Fruit fly (Drosophila melanogaster) whole organism, embryonic: Measurements from ENCODE around the gene ninaC.

Experiments used
- Atf6 ChIP-seq: fragments of 200-800 bp; sonication (Bioruptor generic); IDR thresholded peaks from 2 replicates; pipeline ENCODE4 v1.3.6; 2022; ENCODE audit warnings: missing biosample characterization, missing genetic modification characterization
- CG10959 ChIP-seq: fragments of 200-800 bp; sonication (Bioruptor generic); IDR thresholded peaks from 2 replicates; pipeline ENCODE4 v1.3.6; 2022; ENCODE audit warnings: missing biosample characterization, missing genetic modification characterization
- CG11695 ChIP-seq: fragments of 200-800 bp; sonication (Bioruptor generic); IDR thresholded peaks from 3 replicates; pipeline ENCODE4 v1.3.6; 2022; ENCODE audit warnings: missing biosample characterization, missing genetic modification characterization
- CG11723 ChIP-seq: fragments of 200-800 bp; sonication (Bioruptor generic); optimal IDR thresholded peaks from 2 replicates; lab custom pipeline; 2017; ENCODE audit warnings: missing biosample characterization, mild to moderate bottlenecking, missing genetic modification characterization
- CG13287 ChIP-seq: fragments of 200-800 bp; sonication (Bioruptor generic); IDR thresholded peaks from 2 replicates; pipeline ENCODE4 v1.3.6; 2022; ENCODE audit warnings: missing biosample characterization, missing genetic modification characterization; ENCODE audit not compliant: partially characterized antibody
- CG1529 ChIP-seq: fragments of 200-800 bp; sonication (Bioruptor generic); optimal IDR thresholded peaks from 3 replicates; lab custom pipeline; 2018; ENCODE audit warnings: missing biosample characterization, missing genetic modification characterization
- CG17385 ChIP-seq: fragments of 200-800 bp; sonication (Bioruptor generic); optimal IDR thresholded peaks from 3 replicates; lab custom pipeline; 2018; ENCODE audit warnings: missing biosample characterization, mild to moderate bottlenecking, missing genetic modification characterization
- CG17612 ChIP-seq: fragments of 200-800 bp; sonication (Bioruptor generic); IDR thresholded peaks from 2 replicates; pipeline ENCODE4 v1.3.6; 2022; ENCODE audit warnings: missing biosample characterization, missing genetic modification characterization
- CG18764 ChIP-seq: fragments of 200-800 bp; sonication (Bioruptor generic); optimal IDR thresholded peaks from 3 replicates; lab custom pipeline; 2016; ENCODE audit warnings: missing biosample characterization, missing genetic modification characterization
- CG30431 ChIP-seq: fragments of 200-800 bp; sonication (Bioruptor generic); optimal IDR thresholded peaks from 2 replicates; lab custom pipeline; 2017; ENCODE audit warnings: missing biosample characterization, missing genetic modification characterization
- CG31365 ChIP-seq: fragments of 200-800 bp; sonication (Bioruptor generic); optimal IDR thresholded peaks from 2 replicates; lab custom pipeline; 2018; ENCODE audit warnings: missing biosample characterization, mild to moderate bottlenecking, missing genetic modification characterization
- CG31388 ChIP-seq: fragments of 200-800 bp; sonication (Bioruptor generic); optimal IDR thresholded peaks from 2 replicates; lab custom pipeline; 2016; ENCODE audit warnings: missing biosample characterization, missing genetic modification characterization
- CG4282 ChIP-seq: fragments of 200-800 bp; sonication (Bioruptor generic); optimal IDR thresholded peaks from 2 replicates; lab custom pipeline; 2016; ENCODE audit warnings: missing biosample characterization, missing genetic modification characterization
- CG4820 ChIP-seq: fragments of 200-800 bp; sonication (Bioruptor generic); optimal IDR thresholded peaks from 3 replicates; lab custom pipeline; 2016; ENCODE audit warnings: missing biosample characterization, missing genetic modification characterization
- CG6689 ChIP-seq: fragments of 200-800 bp; sonication (Bioruptor generic); IDR thresholded peaks from 2 replicates; pipeline ENCODE4 v1.3.6; 2022; ENCODE audit warnings: missing biosample characterization, missing genetic modification characterization
- CG7372 ChIP-seq: fragments of 200-800 bp; sonication (Bioruptor generic); IDR thresholded peaks from 2 replicates; pipeline ENCODE4 v1.3.6; 2022; ENCODE audit warnings: missing biosample characterization, missing genetic modification characterization
- CG8089 ChIP-seq: fragments of 200-800 bp; sonication (Bioruptor generic); optimal IDR thresholded peaks from 3 replicates; lab custom pipeline; 2016; ENCODE audit warnings: missing biosample characterization, missing genetic modification characterization
- CG8281 ChIP-seq: fragments of 200-800 bp; sonication (Bioruptor generic); optimal IDR thresholded peaks from 2 replicates; lab custom pipeline; 2018; ENCODE audit warnings: missing biosample characterization, mild to moderate bottlenecking, missing genetic modification characterization, moderate library complexity
- CG8924 ChIP-seq: fragments of 200-800 bp; optimal IDR thresholded peaks from 3 replicates; lab custom pipeline; 2019; ENCODE audit warnings: missing biosample characterization, mild to moderate bottlenecking, missing genetic modification characterization, moderate library complexity
- CG9609 ChIP-seq: fragments of 200-800 bp; sonication (Bioruptor generic); optimal IDR thresholded peaks from 3 replicates; lab custom pipeline; 2016; ENCODE audit warnings: missing biosample characterization, missing genetic modification characterization
- Dip2 ChIP-seq: fragments of 200-800 bp; sonication (Bioruptor generic); IDR thresholded peaks from 2 replicates; pipeline ENCODE4 v1.3.6; 2022; ENCODE audit warnings: missing biosample characterization, missing genetic modification characterization
- Dp ChIP-seq: fragments of 200-800 bp; sonication (Bioruptor generic); optimal IDR thresholded peaks from 2 replicates; lab custom pipeline; 2018; ENCODE audit warnings: missing biosample characterization, mild to moderate bottlenecking, missing genetic modification characterization, moderate library complexity
- ERR ChIP-seq: fragments of 200-800 bp; sonication (Bioruptor generic); optimal IDR thresholded peaks from 2 replicates; lab custom pipeline; 2016; ENCODE audit warnings: missing biosample characterization, missing genetic modification characterization
- Ets97D ChIP-seq: fragments of 200-800 bp; sonication (Bioruptor generic); optimal IDR thresholded peaks from 3 replicates; lab custom pipeline; 2016; ENCODE audit warnings: missing biosample characterization, missing genetic modification characterization
- GATAe ChIP-seq: fragments of 200-800 bp; sonication (Bioruptor generic); conservative IDR thresholded peaks from 2 replicates; pipeline ENCODE4 v1.3.6; 2022; ENCODE audit warnings: missing biosample characterization, missing genetic modification characterization
- Max ChIP-seq: fragments of 200-800 bp; sonication (Bioruptor generic); optimal IDR thresholded peaks from 2 replicates; lab custom pipeline; 2016; ENCODE audit warnings: missing biosample characterization, mild to moderate bottlenecking, missing genetic modification characterization
- Mrtf ChIP-seq: fragments of 200-800 bp; sonication (Bioruptor generic); IDR thresholded peaks from 3 replicates; pipeline ENCODE4 v1.3.6; 2022; ENCODE audit warnings: missing biosample characterization, missing genetic modification characterization
- Nf-YC ChIP-seq: fragments of 200-800 bp; optimal IDR thresholded peaks from 3 replicates; lab custom pipeline; 2019; ENCODE audit warnings: missing biosample characterization, mild to moderate bottlenecking, missing genetic modification characterization, moderate library complexity
- PHDP ChIP-seq: fragments of 200-800 bp; sonication (Bioruptor generic); optimal IDR thresholded peaks from 3 replicates; lab custom pipeline; 2018; ENCODE audit warnings: missing biosample characterization, mild to moderate bottlenecking, missing genetic modification characterization, moderate library complexity
- Stat92E ChIP-seq, 3 experiments: fragments of >200 bp in 2 of 3; fragments of 200-800 bp in 1 of 3; sonication (Bioruptor generic) in 1 of 3; optimal IDR thresholded peaks; 2 replicates each; lab custom pipeline; 2017 to 2019; ENCODE audit warnings: missing biosample characterization in 3 of 3, missing genetic modification characterization in 3 of 3, mild to moderate bottlenecking in 1 of 3, moderate library complexity in 1 of 3
- al ChIP-seq: fragments of 200-800 bp; sonication (Bioruptor generic); IDR thresholded peaks from 2 replicates; pipeline ENCODE4 v1.3.6; 2022; ENCODE audit warnings: missing biosample characterization, missing genetic modification characterization
- ato ChIP-seq: fragments of 200-800 bp; sonication (Bioruptor generic); IDR thresholded peaks from 2 replicates; pipeline ENCODE4 v1.3.6; 2022; ENCODE audit warnings: missing biosample characterization, missing genetic modification characterization; ENCODE audit not compliant: partially characterized antibody
- bowl ChIP-seq: fragments of 200-800 bp; sonication (Bioruptor generic); IDR thresholded peaks from 2 replicates; pipeline ENCODE4 v1.3.6; 2022; ENCODE audit warnings: missing biosample characterization, missing genetic modification characterization
- chn ChIP-seq: fragments of 200-800 bp; sonication (Bioruptor generic); optimal IDR thresholded peaks from 2 replicates; lab custom pipeline; 2016; ENCODE audit warnings: missing biosample characterization, missing genetic modification characterization
- corto ChIP-seq: fragments of 200-800 bp; sonication (Bioruptor generic); optimal IDR thresholded peaks from 2 replicates; lab custom pipeline; 2016; ENCODE audit warnings: missing biosample characterization, mild to moderate bottlenecking, missing genetic modification characterization, moderate library complexity
- dimm ChIP-seq: fragments of 200-800 bp; sonication (Bioruptor generic); IDR thresholded peaks from 2 replicates; pipeline ENCODE4 v1.3.6; 2022; ENCODE audit warnings: missing biosample characterization, missing genetic modification characterization
- fd96Cb ChIP-seq: fragments of 200-800 bp; sonication (Bioruptor generic); optimal IDR thresholded peaks from 2 replicates; lab custom pipeline; 2018; ENCODE audit warnings: missing biosample characterization, mild to moderate bottlenecking, missing genetic modification characterization, moderate library complexity
- gro ChIP-seq: fragments of 200-800 bp; sonication (Bioruptor generic); optimal IDR thresholded peaks from 2 replicates; lab custom pipeline; 2016; ENCODE audit warnings: missing biosample characterization, missing genetic modification characterization
- gt ChIP-seq: fragments of 200-800 bp; sonication (Bioruptor generic); IDR thresholded peaks from 2 replicates; pipeline ENCODE4 v1.3.6; 2022; ENCODE audit warnings: missing biosample characterization, missing genetic modification characterization
- lmd ChIP-seq: fragments of 200-800 bp; sonication (Bioruptor generic); IDR thresholded peaks from 2 replicates; pipeline ENCODE4 v1.3.6; 2022; ENCODE audit warnings: missing biosample characterization, missing genetic modification characterization
- nmo ChIP-seq: fragments of 200-800 bp; sonication (Bioruptor generic); optimal IDR thresholded peaks from 2 replicates; lab custom pipeline; 2018; ENCODE audit warnings: missing biosample characterization, mild to moderate bottlenecking, missing genetic modification characterization, moderate library complexity
- pfk ChIP-seq: fragments of 200-800 bp; sonication (Bioruptor generic); optimal IDR thresholded peaks from 2 replicates; lab custom pipeline; 2018; ENCODE audit warnings: missing biosample characterization, mild to moderate bottlenecking, missing genetic modification characterization, moderate library complexity
- phol ChIP-seq: fragments of 200-800 bp; sonication (Bioruptor generic); optimal IDR thresholded peaks from 3 replicates; lab custom pipeline; 2018; ENCODE audit warnings: missing biosample characterization, mild to moderate bottlenecking, missing genetic modification characterization, moderate library complexity
- prd ChIP-seq, 3 experiments: fragments of >200 bp in 2 of 3; fragments of 200-800 bp in 1 of 3; sonication (Bioruptor generic) in 1 of 3; optimal IDR thresholded peaks in 2 of 3; IDR thresholded peaks in 1 of 3; 2 replicates in 2 of 3; 3 replicates in 1 of 3; pipeline versions ENCODE4 v1.3.6 to Lab custom; 2017 to 2022; ENCODE audit warnings: missing biosample characterization in 1 of 3, missing genetic modification characterization in 1 of 3
- repo ChIP-seq: fragments of 200-800 bp; sonication (Bioruptor generic); optimal IDR thresholded peaks from 2 replicates; lab custom pipeline; 2016; ENCODE audit warnings: missing biosample characterization, missing genetic modification characterization
- so ChIP-seq: fragments of 200-800 bp; sonication (Bioruptor generic); IDR thresholded peaks from 3 replicates; pipeline ENCODE4 v1.3.6; 2022; ENCODE audit warnings: missing biosample characterization, missing genetic modification characterization
- stc ChIP-seq: fragments of 200-800 bp; sonication (Bioruptor generic); IDR thresholded peaks from 2 replicates; pipeline ENCODE4 v1.3.6; 2022; ENCODE audit warnings: missing biosample characterization, missing genetic modification characterization
- sug ChIP-seq: fragments of 200-800 bp; optimal IDR thresholded peaks from 2 replicates; lab custom pipeline; 2019; ENCODE audit warnings: missing biosample characterization, mild to moderate bottlenecking, missing genetic modification characterization, moderate library complexity
- tx ChIP-seq: fragments of 200-800 bp; sonication (Bioruptor generic); optimal IDR thresholded peaks from 2 replicates; lab custom pipeline; 2016; ENCODE audit warnings: missing biosample characterization, missing genetic modification characterization
- zfh1 ChIP-seq: fragments of 200-800 bp; sonication (Bioruptor generic); IDR thresholded peaks from 3 replicates; pipeline ENCODE4 v1.3.6; 2022; ENCODE audit warnings: missing biosample characterization, missing genetic modification characterization

The ninaC gene

dm6 chr2L:7339392-7340014 lies 38.0 kb upstream of the ninaC start (continued):
- TF ChIP-seq Atf6 (GFP tag; lab: Robert Waterston, UW) (no peak), phol (tag; lab: Kevin White, UChicago) (no peak), corto (GFP tag; lab: Kevin White, UChicago) (no peak), Stat92E (GFP tag; optimal IDR thresholded peaks at IDR 0.05; lab: Kevin White, UChicago) (no peak), repo (GFP tag; lab: Kevin White, UChicago) (no peak), CG8281 (peak; percentile 11), al (GFP tag; lab: Robert Waterston, UW) (0 out of 2 replicates have a peak, but pooled peaks have one; percentile 7), CG9609 (GFP tag; lab: Kevin White, UChicago) (peak; percentile 14), lmd (0 out of 2 replicates have a peak, but pooled peaks have one; percentile 12), CG1529 (GFP tag; lab: Kevin White, UChicago) (no peak), Dp (GFP tag; lab: Kevin White, UChicago) (no peak), nmo (GFP tag; lab: Kevin White, UChicago) (no peak), CG11723 (GFP tag; lab: Kevin White, UChicago) (no peak), dimm (no peak), PHDP (tag; lab: Kevin White, UChicago) (no peak), bowl (no peak), gro (no peak), Dip2 (GFP tag; lab: Robert Waterston, UW) (no peak), Mrtf (no peak), gt (GFP tag; lab: Robert Waterston, UW) (no peak), zfh1 (peak; percentile 72; the same call in 2 of the 3 replicates), CG8089 (GFP tag; lab: Kevin White, UChicago) (peak; percentile 37), prd (optimal IDR thresholded peaks at IDR 0.05; lab: Kevin White, UChicago) (no peak), prd (GFP tag; IDR thresholded peaks at IDR 0.05; lab: Robert Waterston, UW) (peak; percentile 38; the same call in 1 of the 3 replicates), CG4820 (GFP tag; lab: Kevin White, UChicago) (peak; percentile 15), Ets97D (no peak), ERR (no peak), CG4282 (GFP tag; lab: Kevin White, UChicago) (no peak), CG11695 (GFP tag; lab: Robert Waterston, UW) (no peak), fd96Cb (no peak), CG8924 (tag; lab: Kevin White, UChicago) (no peak), CG10959 (GFP tag; lab: Robert Waterston, UW) (peak; percentile 36; the same call in 1 of the 2 replicates), CG31365 (tag; lab: Kevin White, UChicago) (no peak), Nf-YC (no peak), CG7372 (GFP tag; lab: Robert Waterston, UW) (no peak), CG31388 (no peak), so (GFP tag; lab: Robert Waterston, UW) (peak; percentile 47; the same call in 1 of the 3 replicates), chn (GFP tag; lab: Kevin White, UChicago) (no peak), CG17612 (GFP tag; lab: Robert Waterston, UW) (no peak), CG18764 (GFP tag; lab: Kevin White, UChicago) (no peak), tx (GFP tag; lab: Kevin White, UChicago) (no peak), sug (tag; lab: Kevin White, UChicago) (no peak), stc (no peak), ato (no peak), GATAe (GFP tag; lab: Robert Waterston, UW) (no peak), CG6689 (GFP tag; lab: Robert Waterston, UW) (no peak), CG13287 (GFP tag; lab: Robert Waterston, UW) (no peak), CG17385 (no peak), CG30431 (GFP tag; lab: Kevin White, UChicago) (peak; percentile 11), pfk (GFP tag; lab: Kevin White, UChicago) (no peak), Max (GFP tag; lab: Kevin White, UChicago) (no peak)
